Worm (Caenorhabditis elegans) whole organism, midembryonic: ENCODE measurements around the gene nduf-9.
"Not testable (repeated sequence)": the region's sequence is repeated elsewhere in the genome, so short reads cannot be mapped to it uniquely, and the experiment has no call there.

Experiments used
- T22C8.4 ChIP-seq: fragments of 200-800 bp; sonication (Bioruptor generic); IDR thresholded peaks from 2 replicates; pipeline ENCODE4 v1.3.6; 2022; ENCODE audit warnings: missing genetic modification characterization, missing compliant biosample characterization
- cog-1 ChIP-seq: sonication (generic microtip); optimal IDR thresholded peaks from 2 replicates; lab custom pipeline; 2016; ENCODE audit warnings: missing genetic modification characterization, missing compliant biosample characterization
- flt-1 ChIP-seq: fragments of 200-800 bp; sonication (Bioruptor generic); IDR thresholded peaks from 2 replicates; pipeline ENCODE4 v1.3.6; 2022; ENCODE audit warnings: missing genetic modification characterization, missing compliant biosample characterization
- klf-2 ChIP-seq: fragments of 200-800 bp; sonication (Bioruptor generic); conservative IDR thresholded peaks from 2 replicates; pipeline ENCODE4 v1.3.6; 2022; ENCODE audit warnings: missing genetic modification reagents, missing genetic modification characterization, missing compliant biosample characterization
- med-1 ChIP-seq: sonication (generic microtip); optimal IDR thresholded peaks from 2 replicates; lab custom pipeline; 2017; ENCODE audit warnings: missing genetic modification characterization, mild to moderate bottlenecking, missing compliant biosample characterization, antibody characterized with exemption, missing genetic modification reagents; ENCODE audit not compliant: insufficient read depth
- ref-1 ChIP-seq: fragments of 200-800 bp; sonication (Bioruptor generic); conservative IDR thresholded peaks from 2 replicates; pipeline ENCODE4 v1.3.6; 2022; ENCODE audit warnings: missing genetic modification reagents, missing genetic modification characterization, missing compliant biosample characterization
- tab-1 ChIP-seq: fragments of 200-800 bp; sonication (Bioruptor generic); IDR thresholded peaks from 2 replicates; pipeline ENCODE4 v1.3.6; 2022; ENCODE audit warnings: missing genetic modification characterization, missing compliant biosample characterization
- ztf-23 ChIP-seq: fragments of 200-800 bp; sonication (Bioruptor generic); IDR thresholded peaks from 2 replicates; pipeline ENCODE4 v1.3.6; 2022; ENCODE audit warnings: missing genetic modification reagents, missing genetic modification characterization, missing compliant biosample characterization
- ztf-29 ChIP-seq: fragments of 200-800 bp; sonication (Bioruptor generic); IDR thresholded peaks from 2 replicates; pipeline ENCODE4 v1.3.6; 2022; ENCODE audit warnings: missing genetic modification reagents, missing genetic modification characterization, missing compliant biosample characterization

The nduf-9 gene

DNA sequence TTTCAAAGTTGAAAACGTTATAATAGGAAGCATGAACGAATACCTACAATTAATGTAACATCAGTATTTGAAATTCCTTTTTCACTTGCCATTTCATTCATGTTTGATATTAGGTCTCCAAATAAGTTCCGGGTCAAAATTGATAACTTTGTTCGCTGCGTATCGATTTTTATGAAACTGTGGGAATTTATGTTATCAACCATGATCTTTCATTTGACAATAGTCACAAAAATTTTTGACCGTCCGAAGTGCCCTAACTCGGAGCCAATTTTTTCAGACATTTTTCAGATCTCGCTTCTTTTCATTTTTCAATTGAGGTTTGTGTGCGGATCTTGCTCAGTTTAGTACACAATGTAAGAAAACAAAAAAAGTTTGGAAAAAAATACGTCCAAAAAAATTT lies 11.3 kb upstream of the nduf-9 start, which contains the start of gene Y53G8AM.6:
Gene Y53G8AM.6, minus strand, starts transcription at position 101 of the 400 bp plus-strand sequence.
- TF ChIP-seq ztf-29; tab-1 (GFP tag; lab: Robert Waterston, UW); ref-1 (GFP tag; lab: Robert Waterston, UW): not testable (repeated sequence)

- TF ChIP-seq ztf-29 (no peak), cog-1 (tag; lab: Kevin White, UChicago) (no peak), flt-1 (no peak), tab-1 (GFP tag; lab: Robert Waterston, UW) (no peak), ref-1 (GFP tag; lab: Robert Waterston, UW) (no peak), T22C8.4 (no peak), ztf-23 (GFP tag; lab: Robert Waterston, UW) (no peak), med-1 (GFP tag; lab: Kevin White, UChicago) (no peak), klf-2 (no peak)
Measured at ce11 chrIII:3258306-3258705, 9.9 kb upstream of the nduf-9 start, which contains the start of gene nspg-7.2. Gene nspg-7.2, minus strand, starts transcription at chrIII:3258406.

- TF ChIP-seq med-1 (GFP tag; lab: Kevin White, UChicago) (no peak), ref-1 (GFP tag; lab: Robert Waterston, UW) (no peak), T22C8.4 (no peak), tab-1 (GFP tag; lab: Robert Waterston, UW) (no peak), klf-2 (no peak), ztf-23 (GFP tag; lab: Robert Waterston, UW) (no peak), cog-1 (tag; lab: Kevin White, UChicago) (no peak)
Measured at ce11 chrIII:3255575-3255974, 7.2 kb upstream of the nduf-9 start, which contains the start of gene Y53G8AM.4. Gene Y53G8AM.4, minus strand, starts transcription at chrIII:3255675.

- TF ChIP-seq ref-1 (GFP tag; lab: Robert Waterston, UW) = no peak
- TF ChIP-seq cog-1 (tag; lab: Kevin White, UChicago) = no peak
- TF ChIP-seq flt-1 = no peak
Measured at ce11 chrIII:3255023-3255422, 6.6 kb upstream of the nduf-9 start.

DNA sequence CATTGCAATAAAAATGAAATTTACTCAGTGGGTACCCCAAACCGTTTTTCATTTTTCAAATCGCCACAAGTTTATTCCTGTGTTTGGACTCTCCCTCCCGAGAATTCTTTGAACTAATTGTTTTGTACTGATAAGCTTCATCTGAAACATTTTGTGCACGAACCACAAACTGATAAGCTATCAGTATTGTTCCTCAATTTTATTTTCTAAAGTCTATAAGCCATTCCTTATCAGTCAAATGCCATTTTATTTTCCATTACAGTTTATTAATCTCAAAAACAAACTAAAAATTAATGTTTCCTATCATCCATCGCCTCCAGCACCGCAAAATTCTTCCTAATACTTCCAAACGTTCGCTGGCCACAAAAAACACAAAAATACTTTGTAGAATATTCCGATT lies 5.4 kb upstream of the nduf-9 start:
- TF ChIP-seq cog-1 (tag; lab: Kevin White, UChicago) = no peak
- no peak for TF ChIP-seq klf-2
- no peak for TF ChIP-seq ztf-29
- TF ChIP-seq med-1 (GFP tag; lab: Kevin White, UChicago) = no peak
- no peak for TF ChIP-seq ztf-23 (GFP tag; lab: Robert Waterston, UW)
- TF ChIP-seq flt-1 = no peak
- no peak for TF ChIP-seq T22C8.4
- TF ChIP-seq ref-1 (GFP tag; lab: Robert Waterston, UW) = no peak
- no peak for TF ChIP-seq tab-1 (GFP tag; lab: Robert Waterston, UW)

DNA sequence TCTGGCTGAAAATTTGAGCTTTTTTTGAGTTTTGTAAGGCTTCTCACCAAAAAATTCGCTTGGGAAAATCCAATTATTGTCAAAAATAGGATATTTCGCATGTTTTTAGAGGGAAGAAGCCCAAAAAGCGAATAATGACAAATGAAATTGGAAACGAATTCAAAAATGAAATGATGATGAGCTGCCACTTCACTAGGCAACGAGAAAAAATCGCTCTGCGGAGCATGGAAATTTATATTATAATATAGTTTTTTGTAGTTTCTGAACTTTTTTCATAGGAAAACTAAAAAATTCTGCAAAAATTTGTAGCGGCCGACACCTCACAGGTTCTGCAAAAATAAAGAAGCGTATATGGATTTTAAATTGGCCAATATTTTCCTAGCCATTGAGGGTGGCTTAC lies 4.7 kb upstream of the nduf-9 start, which contains the start of gene Y53G8AL.3:
Gene Y53G8AL.3, minus strand, starts transcription at position 101 of the 400 bp plus-strand sequence.
- TF ChIP-seq klf-2 (no peak), T22C8.4 (no peak)

- TF ChIP-seq ztf-29 = no peak
- TF ChIP-seq tab-1 (GFP tag; lab: Robert Waterston, UW) = no peak
- no peak for TF ChIP-seq ref-1 (GFP tag; lab: Robert Waterston, UW)
- no peak for TF ChIP-seq med-1 (GFP tag; lab: Kevin White, UChicago)
- no peak for TF ChIP-seq T22C8.4
- no peak for TF ChIP-seq klf-2
- TF ChIP-seq ztf-23 (GFP tag; lab: Robert Waterston, UW) = no peak
- TF ChIP-seq flt-1 = no peak
- no peak for TF ChIP-seq cog-1 (tag; lab: Kevin White, UChicago)
Measured at ce11 chrIII:3250596-3251112, 2.3 kb upstream of the nduf-9 start, which contains the start of gene Y53G8AL.4. Gene Y53G8AL.4, minus strand, starts transcription at chrIII:3250646.

ce11 chrIII:3249038-3249420 lies 654 bp upstream of the nduf-9 start:
- TF ChIP-seq ztf-23 (GFP tag; lab: Robert Waterston, UW) (peak; percentile 43), tab-1 (GFP tag; lab: Robert Waterston, UW) (peak; percentile 60; the same call in 1 of the 2 replicates), flt-1 (peak; percentile 76), med-1 (GFP tag; lab: Kevin White, UChicago) (peak; percentile 23), ztf-29 (no peak), ref-1 (GFP tag; lab: Robert Waterston, UW) (no peak), T22C8.4 (peak; percentile 24; the same call in 1 of the 2 replicates)

DNA sequence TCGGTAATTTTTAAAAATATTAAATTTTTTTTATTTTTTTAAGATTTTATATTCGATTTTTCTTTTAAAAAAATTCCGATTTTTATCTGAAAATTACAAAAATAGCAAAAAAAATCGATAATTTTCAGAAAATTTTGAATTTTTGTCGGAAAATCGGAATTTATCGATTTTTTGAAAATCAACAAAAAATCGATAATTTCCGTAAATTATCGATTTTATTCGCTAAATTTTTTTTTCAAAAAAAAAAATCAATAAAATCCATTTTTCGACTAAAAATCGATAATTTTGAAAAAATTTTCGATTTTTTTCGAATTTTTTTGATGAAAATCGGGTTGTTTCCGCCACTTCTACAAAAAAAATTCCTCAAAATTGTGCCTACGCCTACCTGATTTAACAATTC lies 6.0 kb downstream of the nduf-9 start:
- TF ChIP-seq T22C8.4 (peak; percentile 87), ztf-23 (GFP tag; lab: Robert Waterston, UW) (no peak)

DNA sequence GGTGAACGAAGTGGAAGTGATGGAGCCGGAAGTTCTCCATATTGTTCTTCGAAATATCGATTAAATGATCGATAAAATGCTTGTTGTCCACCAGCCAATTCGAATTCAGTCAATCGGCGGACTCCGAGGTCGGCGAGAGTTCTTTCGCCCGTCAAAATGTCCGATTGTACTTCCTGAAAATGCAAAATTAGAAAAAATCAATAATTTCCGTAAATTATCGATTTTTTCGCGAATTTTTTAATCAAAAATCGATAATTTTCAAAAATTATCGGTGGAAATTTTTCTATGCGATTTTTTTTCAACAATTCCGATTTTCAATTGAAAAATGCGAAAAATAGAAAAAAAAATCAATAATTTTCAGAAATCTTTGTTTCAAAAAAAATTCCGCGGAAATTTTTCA lies 6.4 kb downstream of the nduf-9 start:
- TF ChIP-seq ztf-23 (GFP tag; lab: Robert Waterston, UW) = no peak
- no peak for TF ChIP-seq ref-1 (GFP tag; lab: Robert Waterston, UW)
- TF ChIP-seq ztf-29 = no peak
- no peak for TF ChIP-seq tab-1 (GFP tag; lab: Robert Waterston, UW)
- TF ChIP-seq med-1 (GFP tag; lab: Kevin White, UChicago) = no peak
- no peak for TF ChIP-seq flt-1
- TF ChIP-seq T22C8.4 = peak; percentile 78

DNA sequence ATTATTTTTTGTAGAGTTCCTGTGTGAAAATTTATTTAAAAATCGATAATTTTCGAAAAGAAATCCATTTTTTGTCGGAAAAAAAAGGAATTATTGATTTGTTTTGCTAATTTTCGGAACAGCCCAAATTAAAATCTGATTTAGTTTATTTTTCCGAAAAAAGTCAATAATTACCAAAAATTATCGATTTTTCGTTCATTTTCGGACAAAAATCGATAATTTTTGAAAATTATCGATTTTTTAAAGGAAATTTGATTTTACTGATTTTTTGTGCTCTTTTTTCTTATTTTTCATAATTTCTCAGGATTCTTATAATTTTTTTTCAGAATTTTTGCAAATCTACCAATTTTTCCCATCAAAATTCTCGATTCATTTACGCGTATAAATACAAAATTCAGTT lies 7.0 kb downstream of the nduf-9 start:
- no peak for TF ChIP-seq ref-1 (GFP tag; lab: Robert Waterston, UW)
- peak; percentile 74 for TF ChIP-seq T22C8.4
